Fruit fly (Drosophila melanogaster): ENCODE measurements around the gene Sms.

Sms gene

DNA sequence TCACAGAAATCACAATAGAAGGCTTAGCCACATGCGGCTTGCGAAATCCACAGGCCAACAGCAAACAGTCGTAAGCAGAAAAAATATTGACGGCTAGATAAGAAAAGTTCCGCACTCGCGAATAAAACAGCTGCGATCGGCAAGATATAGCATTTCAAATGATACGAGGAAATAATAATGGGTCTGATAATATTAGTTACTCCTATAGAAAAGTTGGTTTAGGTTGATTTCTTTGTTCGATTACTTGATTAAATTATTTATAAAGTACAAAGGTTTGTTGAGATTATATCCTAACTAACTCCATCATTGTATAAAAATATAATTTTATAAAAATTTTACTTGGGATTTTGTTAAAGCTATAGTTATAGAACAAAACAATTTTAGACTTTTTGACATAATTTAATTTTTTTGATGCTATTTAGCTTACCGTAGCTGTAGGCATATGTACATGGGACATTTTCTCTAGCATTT lies 1.4 kb downstream of the Sms start:
- TF ChIP-seq Dll (optimal IDR thresholded peaks at IDR 0.05): no peak
- no peak for TF ChIP-seq usp (GFP tag; optimal IDR thresholded peaks at IDR 0.05)
- no peak for TF ChIP-seq CG8478 (optimal IDR thresholded peaks at IDR 0.05)
- TF ChIP-seq EcR (GFP tag; optimal IDR thresholded peaks at IDR 0.05): no peak
- TF ChIP-seq psq (optimal IDR thresholded peaks at IDR 0.05): no peak
- no peak for TF ChIP-seq pan (optimal IDR thresholded peaks at IDR 0.05)

DNA sequence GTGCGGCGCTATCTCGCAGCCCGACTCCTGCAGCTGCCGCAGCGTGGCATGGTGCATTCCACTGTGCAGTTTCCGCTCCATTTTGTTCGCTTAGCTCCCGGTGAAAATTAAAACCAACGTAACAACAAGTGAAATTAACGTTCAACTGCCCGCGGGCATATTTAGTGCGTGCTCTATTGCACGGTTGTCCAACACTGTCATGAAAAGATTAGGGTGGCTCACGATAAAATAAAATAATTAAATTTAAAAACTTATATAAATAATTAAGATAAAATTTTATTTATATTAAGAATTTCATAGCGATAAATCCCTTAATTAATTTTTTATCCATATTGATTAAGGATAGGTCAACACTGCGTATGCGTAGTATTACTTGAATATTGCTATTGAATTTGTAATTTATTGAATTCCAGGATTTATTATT lies 5.8 kb downstream of the Sms start, which contains the start of gene Pbgs:
TSS of gene Pbgs (minus strand) at position 151 of the 424 bp plus-strand sequence.
- TF ChIP-seq pan (optimal IDR thresholded peaks at IDR 0.05): no peak
- no peak for TF ChIP-seq EcR (GFP tag; optimal IDR thresholded peaks at IDR 0.05)
- no peak for TF ChIP-seq psq (optimal IDR thresholded peaks at IDR 0.05)
- no peak for TF ChIP-seq CG8478 (optimal IDR thresholded peaks at IDR 0.05)
- no peak for TF ChIP-seq Dll (optimal IDR thresholded peaks at IDR 0.05)
- TF ChIP-seq usp (GFP tag; optimal IDR thresholded peaks at IDR 0.05): no peak

DNA sequence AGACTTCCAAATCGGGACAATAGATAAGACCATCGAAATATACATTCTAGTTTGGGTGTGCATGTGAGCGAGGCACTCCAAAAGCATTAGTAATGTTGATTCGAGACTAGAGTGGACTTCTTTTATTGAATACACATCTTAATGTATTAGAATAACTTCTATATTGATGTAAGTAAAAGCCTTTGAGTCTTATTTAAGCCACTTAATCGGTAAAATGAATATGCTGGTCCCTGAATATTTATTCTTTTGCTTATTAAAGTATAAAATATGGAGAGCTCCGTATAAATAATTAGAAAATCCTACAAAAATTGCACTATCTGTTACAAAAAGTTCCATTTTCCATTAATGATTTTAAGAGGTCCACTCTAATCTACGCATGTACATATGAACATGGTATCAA lies 7.2 kb downstream of the Sms start:
- no peak for TF ChIP-seq EcR (GFP tag; optimal IDR thresholded peaks at IDR 0.05)
- no peak for TF ChIP-seq psq (optimal IDR thresholded peaks at IDR 0.05)

DNA sequence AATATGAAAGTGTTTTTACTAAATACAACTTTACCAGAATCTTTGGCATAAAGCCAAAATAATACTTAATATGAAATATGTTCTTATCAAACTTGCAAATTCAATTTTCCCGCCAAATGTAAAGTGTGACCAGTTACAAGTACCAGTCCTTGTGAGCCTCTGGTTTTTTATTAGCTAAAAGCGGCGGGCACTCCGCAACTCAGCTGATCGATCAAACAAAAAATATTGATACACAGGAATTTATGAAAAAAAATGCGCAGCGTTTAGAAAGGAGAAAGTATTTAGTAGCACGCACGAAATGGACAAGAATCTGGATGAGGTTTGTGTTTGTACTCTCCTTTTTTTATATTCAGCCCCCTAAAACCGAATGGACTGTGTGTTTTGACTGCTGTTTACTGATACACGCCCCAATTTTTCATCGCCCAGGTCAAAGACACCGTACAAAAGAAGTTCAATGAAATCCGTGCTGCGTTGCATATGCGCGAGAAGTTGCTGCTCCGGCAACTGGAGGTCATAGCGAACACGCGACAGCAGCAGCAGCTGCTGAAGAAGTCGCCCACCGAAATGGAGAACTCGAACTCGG lies 9.6 kb downstream of the Sms start, which contains the start of gene CG32100:
TSS of gene CG32100 (plus strand) at position 197 of the 583 bp plus-strand sequence.
- TF ChIP-seq Dll (optimal IDR thresholded peaks at IDR 0.05): no peak
- TF ChIP-seq EcR (GFP tag; optimal IDR thresholded peaks at IDR 0.05): no peak
- no peak for TF ChIP-seq CG8478 (optimal IDR thresholded peaks at IDR 0.05)
- TF ChIP-seq usp (GFP tag; optimal IDR thresholded peaks at IDR 0.05): no peak
- no peak for TF ChIP-seq psq (optimal IDR thresholded peaks at IDR 0.05)
- TF ChIP-seq pan (optimal IDR thresholded peaks at IDR 0.05): no peak

DNA sequence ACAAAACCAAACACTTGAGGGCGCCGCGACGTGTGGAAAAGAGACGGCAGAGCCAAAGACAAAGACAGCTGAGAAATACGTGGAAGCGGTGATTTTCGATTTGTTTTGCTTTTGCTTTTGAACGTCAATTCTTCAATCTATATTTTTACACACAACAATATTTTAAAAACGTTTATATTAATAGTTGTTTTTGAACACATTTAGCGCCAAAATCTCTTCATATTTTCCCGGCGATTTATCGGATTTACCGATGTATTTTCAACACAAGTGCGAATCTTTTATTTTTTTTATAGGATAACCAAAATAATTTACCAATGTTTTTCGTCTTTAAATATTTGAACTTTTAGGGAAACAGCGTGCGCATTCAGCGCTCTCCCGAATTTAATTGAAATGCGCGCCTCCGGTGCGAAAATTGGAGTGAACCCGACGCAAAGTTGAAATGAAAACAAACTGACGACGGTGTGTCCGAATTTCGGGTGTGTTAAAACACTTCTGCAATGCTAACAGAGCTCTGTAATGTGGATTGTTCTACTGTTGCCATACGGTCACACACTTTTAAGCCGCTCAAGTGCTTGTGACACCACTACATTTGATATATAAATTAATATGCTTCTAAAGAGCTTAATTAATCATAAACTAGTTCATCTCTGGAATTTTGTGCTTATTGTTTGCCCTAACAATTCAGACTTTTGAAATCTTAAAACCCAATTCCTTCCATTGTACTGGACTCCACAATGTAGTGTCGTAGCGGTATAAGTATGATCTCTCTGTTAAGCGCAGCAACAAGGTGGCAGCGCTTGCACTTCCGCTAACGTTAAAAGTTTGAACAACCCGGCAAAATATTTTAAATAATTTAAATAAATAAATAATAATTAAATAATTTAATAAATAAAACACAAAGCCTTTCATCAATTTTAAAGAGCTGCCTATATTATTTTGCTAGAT lies 10.4 kb downstream of the Sms start, which contains the start of gene app:
TSS of gene app (minus strand) at position 499 of the 945 bp plus-strand sequence.
- no peak for TF ChIP-seq CG8478 (optimal IDR thresholded peaks at IDR 0.05)
- TF ChIP-seq Dll (optimal IDR thresholded peaks at IDR 0.05): no peak
- no peak for TF ChIP-seq usp (GFP tag; optimal IDR thresholded peaks at IDR 0.05)
- TF ChIP-seq pan (optimal IDR thresholded peaks at IDR 0.05): no peak
- no peak for TF ChIP-seq psq (optimal IDR thresholded peaks at IDR 0.05)
- no peak for TF ChIP-seq EcR (GFP tag; optimal IDR thresholded peaks at IDR 0.05)

DNA sequence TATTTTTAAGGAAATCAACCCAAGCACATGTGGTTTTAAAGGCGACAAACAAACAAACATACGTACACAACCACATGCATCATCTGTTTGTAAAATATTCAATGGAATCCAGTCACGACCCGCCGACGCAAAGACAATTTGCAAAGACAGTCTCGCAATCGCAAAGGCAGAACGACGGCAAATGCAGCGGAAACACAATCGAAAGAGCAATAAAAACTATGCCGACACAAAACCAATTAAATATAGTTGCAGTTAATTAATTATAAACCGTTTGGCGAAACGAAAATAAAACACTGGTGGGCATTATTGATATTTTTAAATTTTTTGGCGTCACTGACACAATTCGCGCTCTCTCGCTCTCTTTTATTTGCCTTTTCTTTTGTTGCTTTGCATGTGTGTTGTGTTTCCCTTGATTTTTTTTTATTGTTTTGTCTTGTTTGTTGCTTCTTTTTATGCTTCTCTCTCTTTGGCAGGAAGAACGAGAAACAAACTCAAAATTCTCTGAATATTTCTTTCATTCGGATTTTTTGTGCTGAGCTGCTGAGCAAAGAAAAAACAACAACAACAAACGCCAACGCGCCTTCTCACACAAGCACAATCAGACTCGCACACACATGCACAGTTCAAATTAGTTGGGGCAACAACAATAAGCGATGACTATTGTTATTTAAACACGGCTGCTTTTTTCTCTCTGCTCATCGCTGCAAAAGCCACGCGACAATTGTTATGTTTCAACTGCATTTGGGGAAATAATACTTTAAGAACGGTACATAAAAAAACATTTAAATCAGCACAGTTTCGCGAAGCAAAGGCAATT lies 11.3 kb downstream of the Sms start:
- TF ChIP-seq Dll (optimal IDR thresholded peaks at IDR 0.05): no peak
- TF ChIP-seq psq (optimal IDR thresholded peaks at IDR 0.05): no peak
- TF ChIP-seq pan (optimal IDR thresholded peaks at IDR 0.05): no peak
- TF ChIP-seq usp (GFP tag; optimal IDR thresholded peaks at IDR 0.05): no peak
- TF ChIP-seq CG8478 (optimal IDR thresholded peaks at IDR 0.05): no peak
- no peak for TF ChIP-seq EcR (GFP tag; optimal IDR thresholded peaks at IDR 0.05)

DNA sequence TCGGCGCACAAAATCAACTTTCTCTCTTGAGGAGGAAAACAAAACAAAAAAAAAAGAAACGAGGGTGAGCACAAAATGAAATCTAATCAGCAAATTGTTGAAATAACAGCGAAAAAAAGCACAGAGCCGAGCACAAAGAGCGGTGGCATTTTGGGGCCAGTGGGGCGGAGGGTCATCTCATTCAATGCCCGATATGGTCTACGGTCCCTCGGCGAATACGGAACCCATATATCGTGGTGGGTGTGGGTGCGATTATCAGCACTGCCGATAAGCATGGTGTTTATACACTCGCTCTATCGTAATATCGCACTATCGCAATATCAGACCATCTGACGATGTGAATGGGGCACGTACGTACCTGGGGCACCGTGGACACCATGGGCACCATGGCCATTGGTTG lies 18.4 kb downstream of the Sms start:
- TF ChIP-seq CG8478 (optimal IDR thresholded peaks at IDR 0.05) (no peak), psq (optimal IDR thresholded peaks at IDR 0.05) (no peak), EcR (GFP tag; optimal IDR thresholded peaks at IDR 0.05) (no peak), Dll (optimal IDR thresholded peaks at IDR 0.05) (no peak), usp (GFP tag; optimal IDR thresholded peaks at IDR 0.05) (no peak), pan (optimal IDR thresholded peaks at IDR 0.05) (no peak)

DNA sequence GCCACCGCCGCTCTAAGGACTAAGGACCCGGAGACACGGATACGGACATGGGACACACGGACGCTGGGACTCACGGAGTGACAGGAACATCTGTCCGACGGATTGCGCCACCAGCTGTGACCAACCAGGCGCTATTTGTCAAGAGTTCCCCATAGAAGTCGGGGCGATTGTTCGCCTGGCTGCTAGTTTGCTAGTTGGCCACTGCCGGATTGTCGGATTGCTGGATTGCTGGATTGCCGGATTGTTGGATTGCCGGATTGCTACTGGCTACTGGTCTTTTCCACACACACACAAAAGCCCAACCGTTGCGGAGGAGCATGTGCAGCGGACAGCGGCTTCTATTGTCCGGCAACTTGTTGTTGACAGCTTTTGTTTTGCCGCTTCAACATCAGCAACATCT lies 49.8 kb downstream of the Sms start:
- TF ChIP-seq Dll (optimal IDR thresholded peaks at IDR 0.05) (no peak), EcR (GFP tag; optimal IDR thresholded peaks at IDR 0.05) (no peak), pan (optimal IDR thresholded peaks at IDR 0.05) (no peak), CG8478 (optimal IDR thresholded peaks at IDR 0.05) (no peak), usp (GFP tag; optimal IDR thresholded peaks at IDR 0.05) (no peak), psq (optimal IDR thresholded peaks at IDR 0.05) (no peak)

DNA sequence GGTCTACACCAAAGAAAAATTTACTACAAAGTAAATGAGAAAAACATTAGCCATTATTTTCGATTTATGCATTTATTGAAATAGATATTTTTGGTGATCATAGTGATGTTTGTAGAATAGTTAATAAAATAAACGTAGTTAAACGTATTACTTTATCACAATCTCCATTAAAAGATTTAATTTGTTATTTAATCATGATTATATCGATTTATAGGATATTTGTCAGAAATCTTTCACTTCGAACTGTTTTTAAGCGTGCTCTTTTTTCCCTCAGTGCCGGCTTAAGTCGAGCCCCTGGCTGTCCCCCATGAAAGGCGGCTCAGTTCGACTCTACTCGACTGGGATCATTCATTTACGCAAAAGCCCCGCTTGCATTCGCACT lies 53.4 kb downstream of the Sms start:
- TF ChIP-seq pan (optimal IDR thresholded peaks at IDR 0.05): no peak
- no peak for TF ChIP-seq CG8478 (optimal IDR thresholded peaks at IDR 0.05)
- no peak for TF ChIP-seq EcR (GFP tag; optimal IDR thresholded peaks at IDR 0.05)

DNA sequence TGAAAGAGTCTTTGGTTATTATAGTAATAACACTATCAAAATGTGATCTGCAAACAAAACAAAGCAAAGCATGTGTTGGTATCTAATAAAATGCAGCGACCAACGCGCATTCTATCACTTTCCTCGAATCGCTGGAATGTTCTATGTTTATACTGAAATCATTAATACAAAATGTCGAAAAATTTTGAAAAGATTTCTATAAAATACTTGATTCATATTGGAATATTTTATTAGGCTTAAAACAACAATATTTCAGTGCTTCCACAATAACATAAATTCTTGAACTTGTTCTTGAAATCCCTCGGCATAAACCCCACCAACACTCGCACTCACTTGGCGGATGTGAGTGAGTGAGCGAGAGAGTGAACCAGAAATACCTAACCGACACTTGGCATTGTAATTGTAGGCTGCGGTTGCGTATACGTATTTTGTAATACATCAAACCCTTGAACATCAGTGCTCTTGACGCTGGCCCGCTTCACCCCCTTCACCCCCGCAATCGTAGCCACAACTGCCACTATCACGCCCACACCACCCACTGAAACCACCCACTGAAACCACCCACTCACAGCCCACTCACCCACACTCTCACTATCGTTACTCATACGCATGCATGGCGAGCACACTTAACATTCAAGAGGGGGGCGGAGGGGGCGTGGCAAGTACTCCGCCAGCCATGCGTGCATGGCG lies 54.0 kb downstream of the Sms start:
- TF ChIP-seq Dll (optimal IDR thresholded peaks at IDR 0.05) (no peak), pan (optimal IDR thresholded peaks at IDR 0.05) (no peak), EcR (GFP tag; optimal IDR thresholded peaks at IDR 0.05) (no peak), CG8478 (optimal IDR thresholded peaks at IDR 0.05) (no peak), psq (optimal IDR thresholded peaks at IDR 0.05) (no peak), usp (GFP tag; optimal IDR thresholded peaks at IDR 0.05) (no peak)
